Fruit fly (Drosophila melanogaster) Kc167 (cell line): Measurements from ENCODE around the gene wnd.

Experiments used
- Sin3A ChIP-seq: fragments of >200 bp; optimal IDR thresholded peaks from 2 replicates; lab custom pipeline; 2018; ENCODE audit warnings: missing external identifiers
- h ChIP-seq: fragments of >200 bp; optimal IDR thresholded peaks from 3 replicates; lab custom pipeline; 2018; ENCODE audit warnings: missing external identifiers
- insv ChIP-seq: fragments of >200 bp; optimal IDR thresholded peaks from 3 replicates; lab custom pipeline; 2018; ENCODE audit warnings: missing external identifiers
- psq ChIP-seq: fragments of >200 bp; optimal IDR thresholded peaks from 2 replicates; lab custom pipeline; 2017; ENCODE audit warnings: missing external identifiers

DNA sequence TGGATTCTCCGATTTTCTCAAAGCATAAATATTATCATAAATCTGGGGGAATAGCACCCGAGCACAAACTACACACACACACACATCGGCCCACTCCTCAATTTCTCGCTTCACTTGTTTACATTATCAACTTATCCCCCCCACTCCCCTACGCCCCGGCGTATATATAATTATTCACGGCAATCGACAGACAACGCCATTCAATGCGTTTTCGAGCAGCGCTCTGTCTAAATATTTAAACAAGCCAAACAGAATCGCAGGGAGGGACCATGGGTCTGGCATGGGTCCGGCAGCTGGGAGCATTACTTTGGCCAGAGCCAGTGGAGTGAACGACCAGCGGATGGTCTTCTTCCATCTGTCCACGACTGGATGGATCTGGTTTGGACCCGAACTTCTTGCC, 59.9 kb downstream of the wnd start:
- TF ChIP-seq insv (lab: Kevin White, UChicago) (no peak), Sin3A (lab: Kevin White, UChicago) (no peak), h (lab: Kevin White, UChicago) (no peak), psq (lab: Kevin White, UChicago) (no peak)
